Worm (Caenorhabditis elegans) whole organism, early embryonic: ENCODE measurements around the gene tsp-17.

ENCODE experiments used
- ceh-36 ChIP-seq: sonication (generic microtip); optimal IDR thresholded peaks from 2 replicates; lab custom pipeline; 2016; ENCODE audit warnings: missing genetic modification characterization, inconsistent platforms, missing compliant biosample characterization
- flt-1 ChIP-seq: fragments of 200-800 bp; sonication (Bioruptor generic); IDR thresholded peaks from 2 replicates; pipeline ENCODE4 v1.3.6; 2022; ENCODE audit warnings: missing genetic modification characterization, missing compliant biosample characterization
- hmbx-1 ChIP-seq: sonication (generic microtip); optimal IDR thresholded peaks from 2 replicates; lab custom pipeline; 2016; ENCODE audit warnings: mild to moderate bottlenecking, missing genetic modification characterization, missing compliant biosample characterization
- pes-1 ChIP-seq: fragments of 200-800 bp; sonication (Bioruptor generic); IDR thresholded peaks from 2 replicates; pipeline ENCODE4 v1.3.6; 2022; ENCODE audit warnings: missing genetic modification reagents, missing genetic modification characterization, missing compliant biosample characterization

DNA sequence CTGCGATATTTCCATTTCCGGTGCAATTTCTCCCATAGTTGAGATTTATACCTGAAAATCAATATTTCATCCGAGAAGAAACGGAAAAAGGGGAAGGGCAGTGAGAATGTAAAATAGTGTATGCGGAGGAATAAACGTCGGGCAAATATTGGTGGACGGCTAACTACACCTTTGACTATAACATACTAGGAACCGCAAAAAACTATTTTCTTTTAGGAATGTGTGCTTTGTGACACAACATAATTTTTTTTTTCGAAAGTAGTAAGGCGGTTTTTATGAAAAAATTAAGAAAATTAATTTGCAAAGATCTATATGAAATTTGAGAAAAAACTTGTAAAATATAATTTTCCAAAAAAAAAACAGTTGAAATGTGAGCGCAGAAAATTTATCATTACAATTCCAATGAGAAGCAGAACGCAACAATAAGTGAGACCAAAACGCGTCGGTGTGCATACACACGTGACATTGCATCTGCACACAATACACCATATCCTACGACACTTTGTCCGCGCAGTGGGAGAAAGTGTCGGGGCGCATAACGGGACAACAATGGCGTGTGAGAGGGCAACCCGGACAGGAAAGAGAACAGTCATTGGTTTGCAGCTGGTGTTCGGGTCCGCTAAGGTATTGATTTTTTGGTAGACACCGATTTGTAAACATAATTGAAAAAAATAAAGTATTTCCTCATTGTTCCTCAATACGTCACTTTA lies 30.7 kb upstream of the tsp-17 start, which contains the start of the genes sax-1 and R11G1.2:
- TF ChIP-seq hmbx-1 (tag; lab: Kevin White, UChicago) (no peak), flt-1 (GFP tag; lab: Robert Waterston, UW) (no peak), ceh-36 (tag; lab: Kevin White, UChicago) (no peak), pes-1 (GFP tag; lab: Robert Waterston, UW) (no peak)
